Fruit fly (Drosophila melanogaster) whole organism, embryonic: ENCODE data around the gene CG6739.

Experiments
- Asciz ChIP-seq: fragments of 200-800 bp; sonication (Bioruptor generic); optimal IDR thresholded peaks from 2 replicates; lab custom pipeline; 2017; ENCODE audit warnings: missing biosample characterization, mild to moderate bottlenecking, missing genetic modification characterization, missing genetic modification reagents
- B-H2 ChIP-seq: fragments of 200-800 bp; sonication (Bioruptor generic); optimal IDR thresholded peaks from 2 replicates; lab custom pipeline; 2018; ENCODE audit warnings: missing biosample characterization, mild to moderate bottlenecking, missing genetic modification characterization
- C15 ChIP-seq: fragments of 200-800 bp; sonication (Bioruptor generic); IDR thresholded peaks from 3 replicates; pipeline ENCODE4 v1.3.6; 2022; ENCODE audit warnings: missing biosample characterization, missing genetic modification characterization
- CG10321 ChIP-seq: fragments of 200-800 bp; sonication (Bioruptor generic); IDR thresholded peaks from 2 replicates; pipeline ENCODE4 v1.3.6; 2022; ENCODE audit warnings: missing biosample characterization, missing genetic modification characterization
- CG10366 ChIP-seq: fragments of 200-800 bp; sonication (Bioruptor generic); IDR thresholded peaks from 2 replicates; pipeline ENCODE4 v1.3.6; 2022; ENCODE audit warnings: missing biosample characterization, missing genetic modification characterization
- CG11085 ChIP-seq: fragments of 200-800 bp; sonication (Bioruptor generic); IDR thresholded peaks from 2 replicates; pipeline ENCODE4 v1.3.6; 2022; ENCODE audit warnings: missing biosample characterization, missing genetic modification characterization
- CG11695 ChIP-seq: fragments of 200-800 bp; sonication (Bioruptor generic); IDR thresholded peaks from 3 replicates; pipeline ENCODE4 v1.3.6; 2022; ENCODE audit warnings: missing biosample characterization, missing genetic modification characterization
- CG11723 ChIP-seq: fragments of 200-800 bp; sonication (Bioruptor generic); optimal IDR thresholded peaks from 2 replicates; lab custom pipeline; 2017; ENCODE audit warnings: missing biosample characterization, mild to moderate bottlenecking, missing genetic modification characterization
- CG12155 ChIP-seq: fragments of 200-800 bp; sonication (Bioruptor generic); optimal IDR thresholded peaks from 3 replicates; lab custom pipeline; 2016; ENCODE audit warnings: missing biosample characterization, missing genetic modification characterization
- CG14050 ChIP-seq: fragments of 200-800 bp; sonication (Bioruptor generic); IDR thresholded peaks from 3 replicates; pipeline ENCODE4 v1.3.6; 2022; ENCODE audit warnings: missing biosample characterization, missing genetic modification characterization
- CG17328 ChIP-seq: fragments of 200-800 bp; sonication (Bioruptor generic); IDR thresholded peaks from 2 replicates; pipeline ENCODE4 v1.3.6; 2022; ENCODE audit warnings: missing biosample characterization, missing genetic modification characterization
- CG3065 ChIP-seq: fragments of 200-800 bp; sonication (Bioruptor generic); optimal IDR thresholded peaks from 2 replicates; lab custom pipeline; 2016; ENCODE audit warnings: missing biosample characterization, missing genetic modification characterization
- CG32772 ChIP-seq: fragments of 200-800 bp; sonication (Bioruptor generic); IDR thresholded peaks from 2 replicates; pipeline ENCODE4 v1.3.6; 2022; ENCODE audit warnings: missing biosample characterization, missing genetic modification characterization
- CG3838 ChIP-seq: fragments of 200-800 bp; sonication (Bioruptor generic); optimal IDR thresholded peaks from 3 replicates; lab custom pipeline; 2016; ENCODE audit warnings: missing biosample characterization, missing genetic modification characterization
- CG4360 ChIP-seq: fragments of 200-800 bp; sonication (Bioruptor generic); IDR thresholded peaks from 2 replicates; pipeline ENCODE4 v1.3.6; 2022; ENCODE audit warnings: missing biosample characterization, missing genetic modification characterization
- CG43689 ChIP-seq: fragments of 200-800 bp; sonication (Bioruptor generic); IDR thresholded peaks from 2 replicates; pipeline ENCODE4 v1.3.6; 2022; ENCODE audit warnings: missing biosample characterization, missing genetic modification characterization
- CG4820 ChIP-seq: fragments of 200-800 bp; sonication (Bioruptor generic); optimal IDR thresholded peaks from 3 replicates; lab custom pipeline; 2016; ENCODE audit warnings: missing biosample characterization, missing genetic modification characterization
- CG4854 ChIP-seq: fragments of 200-800 bp; sonication (Bioruptor generic); optimal IDR thresholded peaks from 2 replicates; lab custom pipeline; 2016; ENCODE audit warnings: missing biosample characterization, missing genetic modification characterization, inconsistent platforms
- CG6683 ChIP-seq: fragments of 200-800 bp; sonication (Bioruptor generic); optimal IDR thresholded peaks from 2 replicates; lab custom pipeline; 2017; ENCODE audit warnings: missing biosample characterization, mild to moderate bottlenecking, missing genetic modification characterization, missing genetic modification reagents
- CG7271 ChIP-seq: fragments of 200-800 bp; sonication (Bioruptor generic); optimal IDR thresholded peaks from 2 replicates; lab custom pipeline; 2018; ENCODE audit warnings: missing biosample characterization, mild to moderate bottlenecking, missing genetic modification characterization, moderate library complexity
- CG7786 ChIP-seq: fragments of 200-800 bp; sonication (Bioruptor generic); optimal IDR thresholded peaks from 2 replicates; lab custom pipeline; 2016; ENCODE audit warnings: missing biosample characterization, missing genetic modification characterization
- CG7963 ChIP-seq: fragments of 200-800 bp; sonication (Bioruptor generic); IDR thresholded peaks from 3 replicates; pipeline ENCODE4 v1.3.6; 2022; ENCODE audit warnings: missing biosample characterization, missing genetic modification characterization; ENCODE audit not compliant: partially characterized antibody
- CG7987 ChIP-seq: fragments of 200-800 bp; sonication (Bioruptor generic); optimal IDR thresholded peaks from 2 replicates; lab custom pipeline; 2018; ENCODE audit warnings: missing biosample characterization, mild to moderate bottlenecking, missing genetic modification characterization, moderate library complexity
- CG8281 ChIP-seq: fragments of 200-800 bp; sonication (Bioruptor generic); optimal IDR thresholded peaks from 2 replicates; lab custom pipeline; 2018; ENCODE audit warnings: missing biosample characterization, mild to moderate bottlenecking, missing genetic modification characterization, moderate library complexity
- CTCF ChIP-seq: fragments of 200-800 bp; sonication (Bioruptor generic); optimal IDR thresholded peaks from 2 replicates; lab custom pipeline; 2017; ENCODE audit warnings: missing biosample characterization, mild to moderate bottlenecking, missing genetic modification characterization, moderate library complexity
- Dad ChIP-seq: fragments of 200-800 bp; sonication (Bioruptor generic); optimal IDR thresholded peaks from 3 replicates; lab custom pipeline; 2016; ENCODE audit warnings: missing biosample characterization, missing genetic modification characterization
- ERR ChIP-seq: fragments of 200-800 bp; sonication (Bioruptor generic); optimal IDR thresholded peaks from 2 replicates; lab custom pipeline; 2016; ENCODE audit warnings: missing biosample characterization, missing genetic modification characterization
- Hey ChIP-seq: fragments of 200-800 bp; sonication (Bioruptor generic); optimal IDR thresholded peaks from 3 replicates; lab custom pipeline; 2018; ENCODE audit warnings: missing biosample characterization, mild to moderate bottlenecking, missing genetic modification characterization
- Hr39 ChIP-seq: fragments of >200 bp; optimal IDR thresholded peaks from 2 replicates; lab custom pipeline; 2017
- Nf-YC ChIP-seq: fragments of 200-800 bp; optimal IDR thresholded peaks from 3 replicates; lab custom pipeline; 2019; ENCODE audit warnings: missing biosample characterization, mild to moderate bottlenecking, missing genetic modification characterization, moderate library complexity
- PHDP ChIP-seq: fragments of 200-800 bp; sonication (Bioruptor generic); optimal IDR thresholded peaks from 3 replicates; lab custom pipeline; 2018; ENCODE audit warnings: missing biosample characterization, mild to moderate bottlenecking, missing genetic modification characterization, moderate library complexity
- Scr ChIP-seq: fragments of 200-800 bp; sonication (Bioruptor generic); IDR thresholded peaks from 2 replicates; pipeline ENCODE4 v1.3.6; 2022; ENCODE audit warnings: missing biosample characterization, missing genetic modification characterization; ENCODE audit not compliant: partially characterized antibody
- Sox102F ChIP-seq: fragments of 200-800 bp; sonication (Bioruptor generic); optimal IDR thresholded peaks from 2 replicates; lab custom pipeline; 2018; ENCODE audit warnings: missing biosample characterization, mild to moderate bottlenecking, missing genetic modification characterization, moderate library complexity
- Spps ChIP-seq: fragments of 200-800 bp; sonication (Bioruptor generic); optimal IDR thresholded peaks from 2 replicates; lab custom pipeline; 2018; ENCODE audit warnings: missing biosample characterization, mild to moderate bottlenecking, missing genetic modification characterization
- Sry-δ ChIP-seq: fragments of 200-800 bp; sonication (Bioruptor generic); optimal IDR thresholded peaks from 2 replicates; lab custom pipeline; 2016; ENCODE audit warnings: missing biosample characterization, missing genetic modification characterization
- al ChIP-seq: fragments of 200-800 bp; sonication (Bioruptor generic); IDR thresholded peaks from 2 replicates; pipeline ENCODE4 v1.3.6; 2022; ENCODE audit warnings: missing biosample characterization, missing genetic modification characterization
- bigmax ChIP-seq: fragments of 200-800 bp; sonication (Bioruptor generic); optimal IDR thresholded peaks from 2 replicates; lab custom pipeline; 2018; ENCODE audit warnings: missing biosample characterization, mild to moderate bottlenecking, missing genetic modification characterization
- dmrt99B ChIP-seq: fragments of 200-800 bp; sonication (Bioruptor generic); optimal IDR thresholded peaks from 2 replicates; lab custom pipeline; 2018; ENCODE audit warnings: missing biosample characterization, mild to moderate bottlenecking, missing genetic modification characterization, moderate library complexity
- dpn ChIP-seq, 2 experiments: fragments of 200-800 bp; sonication (Bioruptor generic); optimal IDR thresholded peaks; 3 replicates each; lab custom pipeline; 2016; ENCODE audit warnings: missing biosample characterization in 2 of 2, missing genetic modification characterization in 2 of 2
- emc ChIP-seq: fragments of 200-800 bp; sonication (Bioruptor generic); optimal IDR thresholded peaks from 2 replicates; lab custom pipeline; 2016; ENCODE audit warnings: missing biosample characterization, missing genetic modification characterization
- ftz-f1 ChIP-seq: fragments of 200-800 bp; sonication (Bioruptor generic); optimal IDR thresholded peaks from 2 replicates; lab custom pipeline; 2016; ENCODE audit warnings: missing biosample characterization, missing genetic modification characterization
- hb ChIP-seq: fragments of 200-800 bp; sonication (Bioruptor generic); IDR thresholded peaks from 3 replicates; pipeline ENCODE4 v1.3.6; 2022; ENCODE audit warnings: missing biosample characterization, missing genetic modification characterization; ENCODE audit not compliant: partially characterized antibody
- kah ChIP-seq: fragments of 200-800 bp; sonication (Bioruptor generic); optimal IDR thresholded peaks from 2 replicates; lab custom pipeline; 2018; ENCODE audit warnings: missing biosample characterization, mild to moderate bottlenecking, missing genetic modification characterization
- kni ChIP-seq: fragments of 200-800 bp; sonication (Bioruptor generic); optimal IDR thresholded peaks from 3 replicates; lab custom pipeline; 2017; ENCODE audit warnings: mild to moderate bottlenecking, missing biosample characterization, missing genetic modification reagents, missing genetic modification characterization
- luna ChIP-seq: fragments of 200-800 bp; sonication (Bioruptor generic); optimal IDR thresholded peaks from 2 replicates; lab custom pipeline; 2016; ENCODE audit warnings: missing biosample characterization, missing genetic modification characterization
- mam ChIP-seq: fragments of 200-800 bp; sonication (Bioruptor generic); optimal IDR thresholded peaks from 3 replicates; lab custom pipeline; 2016; ENCODE audit warnings: missing biosample characterization, missing genetic modification characterization
- oc ChIP-seq: fragments of 200-800 bp; sonication (Bioruptor generic); optimal IDR thresholded peaks from 2 replicates; lab custom pipeline; 2018; ENCODE audit warnings: missing biosample characterization, mild to moderate bottlenecking, missing genetic modification characterization, moderate library complexity
- pum ChIP-seq: fragments of 200-800 bp; sonication (Bioruptor generic); optimal IDR thresholded peaks from 2 replicates; lab custom pipeline; 2016; ENCODE audit warnings: missing biosample characterization, missing genetic modification characterization
- scrt ChIP-seq: fragments of 200-800 bp; sonication (Bioruptor generic); optimal IDR thresholded peaks from 2 replicates; lab custom pipeline; 2018; ENCODE audit warnings: missing biosample characterization, mild to moderate bottlenecking, missing genetic modification characterization, moderate library complexity
- shn ChIP-seq: fragments of 200-800 bp; sonication (Bioruptor generic); optimal IDR thresholded peaks from 3 replicates; lab custom pipeline; 2016; ENCODE audit warnings: missing biosample characterization, missing genetic modification characterization
- slbo ChIP-seq: fragments of 200-800 bp; sonication (Bioruptor generic); IDR thresholded peaks from 2 replicates; pipeline ENCODE4 v1.3.6; 2022; ENCODE audit warnings: missing biosample characterization, missing genetic modification characterization
- trh ChIP-seq: fragments of 200-800 bp; sonication (Bioruptor generic); optimal IDR thresholded peaks from 2 replicates; lab custom pipeline; 2016; ENCODE audit warnings: missing biosample characterization, missing genetic modification characterization

The CG6739 gene

DNA sequence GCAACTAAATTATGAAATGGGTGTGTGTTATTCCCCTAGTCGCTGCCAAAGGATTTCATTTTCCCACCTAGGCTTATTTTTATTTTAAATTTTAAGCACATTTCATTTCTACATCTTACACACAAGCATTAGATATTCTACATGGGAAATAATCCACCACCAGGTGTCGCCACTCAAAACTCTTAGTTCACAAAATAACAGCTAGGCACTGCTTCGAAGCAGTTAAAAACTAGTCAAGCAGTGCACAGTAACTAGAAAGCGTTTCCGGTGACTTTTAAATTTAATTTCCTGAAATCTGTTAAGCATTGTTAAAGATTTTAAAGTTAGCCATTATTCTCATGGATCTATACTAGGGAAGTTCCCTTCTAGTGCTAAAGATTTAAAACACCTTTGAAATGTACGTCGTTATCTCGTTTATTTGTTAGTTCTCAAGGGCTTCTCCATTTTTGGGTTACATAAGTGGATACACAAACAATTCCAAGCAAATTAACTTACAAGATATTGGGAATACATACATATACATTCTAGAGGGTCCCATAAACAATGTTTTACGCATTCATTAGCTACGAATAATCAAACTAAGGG, 33.5 kb downstream of the CG6739 start (continued):
- TF ChIP-seq al (GFP tag; lab: Robert Waterston, UW): peak; percentile 81
- TF ChIP-seq Spps (tag; lab: Kevin White, UChicago): no peak
- TF ChIP-seq CG11695 (GFP tag; lab: Robert Waterston, UW): peak; percentile 22; the same call in 1 of the 3 replicates
- TF ChIP-seq pum (GFP tag; lab: Kevin White, UChicago): peak; percentile 88
- peak; percentile 90 for TF ChIP-seq CG11085 (GFP tag; lab: Robert Waterston, UW)
- no peak for TF ChIP-seq Dad (GFP tag; lab: Kevin White, UChicago)
- TF ChIP-seq CG12155 (GFP tag; lab: Kevin White, UChicago): peak; percentile 51
- TF ChIP-seq CG17328 (GFP tag; lab: Robert Waterston, UW): peak; percentile 92
- TF ChIP-seq oc (tag; lab: Kevin White, UChicago): no peak
- TF ChIP-seq Nf-YC (tag; lab: Kevin White, UChicago): no peak
- TF ChIP-seq CG43689 (GFP tag; lab: Robert Waterston, UW): peak; percentile 55; the same call in 1 of the 2 replicates
- TF ChIP-seq CTCF (GFP tag; lab: Kevin White, UChicago): peak; percentile 89
- TF ChIP-seq dpn (GFP tag; optimal IDR thresholded peaks at IDR 0.05; lab: Kevin White, UChicago): peak; percentile 18 to 42
- no peak for TF ChIP-seq CG4360 (GFP tag; lab: Robert Waterston, UW)
- TF ChIP-seq dmrt99B (tag; lab: Kevin White, UChicago): no peak
- TF ChIP-seq scrt (GFP tag; lab: Kevin White, UChicago): no peak
- TF ChIP-seq CG10366 (GFP tag; lab: Robert Waterston, UW): peak; percentile 82
- no peak for TF ChIP-seq CG8281 (tag; lab: Kevin White, UChicago)
- TF ChIP-seq CG10321 (GFP tag; lab: Robert Waterston, UW): 0 out of 2 replicates have a peak, but pooled peaks have one; percentile 47
- peak; percentile 94 for TF ChIP-seq slbo (GFP tag; lab: Robert Waterston, UW)
- peak; percentile 54 for TF ChIP-seq ftz-f1
- TF ChIP-seq CG32772: peak; percentile 80
- TF ChIP-seq shn: peak; percentile 95
- TF ChIP-seq luna: peak; percentile 82
- TF ChIP-seq Sry-δ: no peak
- TF ChIP-seq CG4820 (GFP tag; lab: Kevin White, UChicago): no peak
- no peak for TF ChIP-seq kni (GFP tag; lab: Kevin White, UChicago)
- TF ChIP-seq mam (GFP tag; lab: Kevin White, UChicago): peak; percentile 74
- TF ChIP-seq CG7271 (tag; lab: Kevin White, UChicago): peak; percentile 46
- no peak for TF ChIP-seq hb
- no peak for TF ChIP-seq bigmax (GFP tag; lab: Kevin White, UChicago)
- no peak for TF ChIP-seq kah (GFP tag; lab: Kevin White, UChicago)
- no peak for TF ChIP-seq CG3838 (GFP tag; lab: Kevin White, UChicago)
- peak; percentile 58 for TF ChIP-seq Hey (tag; lab: Kevin White, UChicago)
- no peak for TF ChIP-seq ERR
- TF ChIP-seq CG3065 (GFP tag; lab: Kevin White, UChicago): peak; percentile 53
- TF ChIP-seq CG7987: no peak
- TF ChIP-seq trh: no peak
- peak; percentile 60; the same call in 2 of the 3 replicates for TF ChIP-seq CG14050 (GFP tag; lab: Robert Waterston, UW)
- peak; percentile 57; the same call in 1 of the 3 replicates for TF ChIP-seq C15 (GFP tag; lab: Robert Waterston, UW)
- no peak for TF ChIP-seq Sox102F (GFP tag; lab: Kevin White, UChicago)
- no peak for TF ChIP-seq Asciz (GFP tag; lab: Kevin White, UChicago)
- no peak for TF ChIP-seq Hr39 (lab: Kevin White, UChicago)
- TF ChIP-seq B-H2 (GFP tag; lab: Kevin White, UChicago): peak; percentile 78
- no peak for TF ChIP-seq CG6683
- TF ChIP-seq CG11723 (GFP tag; lab: Kevin White, UChicago): peak; percentile 63
- no peak for TF ChIP-seq emc (GFP tag; lab: Kevin White, UChicago)
- TF ChIP-seq CG4854 (GFP tag; lab: Kevin White, UChicago): no peak
- TF ChIP-seq CG7786: peak; percentile 72
- TF ChIP-seq PHDP (tag; lab: Kevin White, UChicago): peak; percentile 78
- TF ChIP-seq Scr (GFP tag; lab: Robert Waterston, UW): no peak
- TF ChIP-seq CG7963: no peak
